Fruit fly (Drosophila melanogaster) whole organism, embryonic: ENCODE data around the gene CG15914.

Experiments
- BEAF-32 ChIP-seq: fragments of 200-800 bp; sonication (Bioruptor generic); optimal IDR thresholded peaks from 3 replicates; lab custom pipeline; 2017; ENCODE audit warnings: missing biosample characterization, missing genetic modification characterization, mild to moderate bottlenecking, moderate library complexity, missing genetic modification reagents
- CG11560 ChIP-seq: fragments of 200-800 bp; sonication (Bioruptor generic); IDR thresholded peaks from 3 replicates; pipeline ENCODE4 v1.3.6; 2022; ENCODE audit warnings: missing biosample characterization, missing genetic modification characterization
- CG12104 ChIP-seq: fragments of 200-800 bp; sonication (Bioruptor generic); optimal IDR thresholded peaks from 3 replicates; lab custom pipeline; 2016; ENCODE audit warnings: missing biosample characterization, missing genetic modification characterization
- CG12299 ChIP-seq: fragments of 200-800 bp; sonication (Bioruptor generic); optimal IDR thresholded peaks from 2 replicates; lab custom pipeline; 2018; ENCODE audit warnings: missing biosample characterization, mild to moderate bottlenecking, missing genetic modification characterization
- CG12942 ChIP-seq: fragments of 200-800 bp; sonication (Bioruptor generic); optimal IDR thresholded peaks from 3 replicates; lab custom pipeline; 2016; ENCODE audit warnings: missing biosample characterization, missing genetic modification characterization
- CG14710 ChIP-seq: fragments of 200-800 bp; sonication (Bioruptor generic); optimal IDR thresholded peaks from 3 replicates; lab custom pipeline; 2019; ENCODE audit warnings: missing biosample characterization, mild to moderate bottlenecking, missing genetic modification characterization, moderate library complexity
- CG14860 ChIP-seq: fragments of 200-800 bp; sonication (Bioruptor generic); IDR thresholded peaks from 3 replicates; pipeline ENCODE4 v1.3.6; 2022; ENCODE audit warnings: missing biosample characterization, missing genetic modification characterization; ENCODE audit not compliant: partially characterized antibody
- CG15479 ChIP-seq: fragments of 200-800 bp; sonication (Bioruptor generic); optimal IDR thresholded peaks from 3 replicates; lab custom pipeline; 2019; ENCODE audit warnings: missing biosample characterization, mild to moderate bottlenecking, missing genetic modification characterization, moderate library complexity
- CG15514 ChIP-seq: fragments of 200-800 bp; sonication (Bioruptor generic); optimal IDR thresholded peaks from 3 replicates; lab custom pipeline; 2017; ENCODE audit warnings: missing biosample characterization, missing genetic modification characterization, mild to moderate bottlenecking, moderate library complexity, missing genetic modification reagents
- CG16779 ChIP-seq: fragments of 200-800 bp; sonication (Bioruptor generic); IDR thresholded peaks from 2 replicates; pipeline ENCODE4 v1.3.6; 2022; ENCODE audit warnings: missing biosample characterization, missing genetic modification characterization
- CG16813 ChIP-seq: fragments of 200-800 bp; sonication (Bioruptor generic); IDR thresholded peaks from 3 replicates; pipeline ENCODE4 v1.3.6; 2022; ENCODE audit warnings: missing biosample characterization, missing genetic modification characterization; ENCODE audit not compliant: partially characterized antibody
- CG16815 ChIP-seq: fragments of 200-800 bp; sonication (Bioruptor generic); optimal IDR thresholded peaks from 3 replicates; lab custom pipeline; 2017; ENCODE audit warnings: missing biosample characterization, mild to moderate bottlenecking, missing genetic modification characterization
- CG18764 ChIP-seq: fragments of 200-800 bp; sonication (Bioruptor generic); optimal IDR thresholded peaks from 3 replicates; lab custom pipeline; 2016; ENCODE audit warnings: missing biosample characterization, missing genetic modification characterization
- CG2875 ChIP-seq: fragments of 200-800 bp; sonication (Bioruptor generic); optimal IDR thresholded peaks from 2 replicates; lab custom pipeline; 2017; ENCODE audit warnings: missing biosample characterization, mild to moderate bottlenecking, missing genetic modification characterization, missing genetic modification reagents
- CG30020 ChIP-seq: fragments of 200-800 bp; optimal IDR thresholded peaks from 2 replicates; lab custom pipeline; 2019; ENCODE audit warnings: missing biosample characterization, mild to moderate bottlenecking, missing genetic modification characterization, moderate library complexity
- CG5180 ChIP-seq: fragments of 200-800 bp; sonication (Bioruptor generic); optimal IDR thresholded peaks from 3 replicates; lab custom pipeline; 2017; ENCODE audit warnings: missing biosample characterization, missing genetic modification characterization, mild to moderate bottlenecking, moderate library complexity, missing genetic modification reagents
- CG6254 ChIP-seq: fragments of 200-800 bp; sonication (Bioruptor generic); optimal IDR thresholded peaks from 3 replicates; lab custom pipeline; 2017; ENCODE audit warnings: mild to moderate bottlenecking, missing biosample characterization, missing genetic modification reagents, missing genetic modification characterization
- CG6689 ChIP-seq: fragments of 200-800 bp; sonication (Bioruptor generic); IDR thresholded peaks from 2 replicates; pipeline ENCODE4 v1.3.6; 2022; ENCODE audit warnings: missing biosample characterization, missing genetic modification characterization
- CG6791 ChIP-seq: fragments of 200-800 bp; sonication (Bioruptor generic); IDR thresholded peaks from 3 replicates; pipeline ENCODE4 v1.3.6; 2022; ENCODE audit warnings: missing biosample characterization, missing genetic modification characterization; ENCODE audit not compliant: partially characterized antibody
- CG8478 ChIP-seq: fragments of >200 bp; optimal IDR thresholded peaks from 2 replicates; lab custom pipeline; 2018
- CG9437 ChIP-seq: fragments of 200-800 bp; sonication (Bioruptor generic); optimal IDR thresholded peaks from 2 replicates; lab custom pipeline; 2018; ENCODE audit warnings: missing biosample characterization, mild to moderate bottlenecking, missing genetic modification characterization
- CG9932 ChIP-seq: fragments of 200-800 bp; sonication (Bioruptor generic); IDR thresholded peaks from 2 replicates; pipeline ENCODE4 v1.3.6; 2022; ENCODE audit warnings: missing biosample characterization, missing genetic modification characterization
- CrebB ChIP-seq: fragments of 200-800 bp; sonication (Bioruptor generic); optimal IDR thresholded peaks from 3 replicates; lab custom pipeline; 2018; ENCODE audit warnings: missing biosample characterization, mild to moderate bottlenecking, missing genetic modification characterization
- Doc3 ChIP-seq: fragments of 200-800 bp; sonication (Bioruptor generic); IDR thresholded peaks from 3 replicates; pipeline ENCODE4 v1.3.6; 2022; ENCODE audit warnings: missing biosample characterization, missing genetic modification characterization; ENCODE audit not compliant: partially characterized antibody
- Dp ChIP-seq: fragments of 200-800 bp; sonication (Bioruptor generic); optimal IDR thresholded peaks from 2 replicates; lab custom pipeline; 2018; ENCODE audit warnings: missing biosample characterization, mild to moderate bottlenecking, missing genetic modification characterization, moderate library complexity
- Ets97D ChIP-seq: fragments of 200-800 bp; sonication (Bioruptor generic); optimal IDR thresholded peaks from 3 replicates; lab custom pipeline; 2016; ENCODE audit warnings: missing biosample characterization, missing genetic modification characterization
- HHEX ChIP-seq: fragments of 200-800 bp; sonication (Bioruptor generic); optimal IDR thresholded peaks from 3 replicates; lab custom pipeline; 2017; ENCODE audit warnings: missing biosample characterization, mild to moderate bottlenecking, missing genetic modification characterization, missing genetic modification reagents
- MBD-R2 ChIP-seq: fragments of 200-800 bp; sonication (Bioruptor generic); IDR thresholded peaks from 2 replicates; pipeline ENCODE4 v1.3.6; 2022; ENCODE audit warnings: missing biosample characterization, missing genetic modification characterization
- ato ChIP-seq: fragments of 200-800 bp; sonication (Bioruptor generic); IDR thresholded peaks from 2 replicates; pipeline ENCODE4 v1.3.6; 2022; ENCODE audit warnings: missing biosample characterization, missing genetic modification characterization; ENCODE audit not compliant: partially characterized antibody
- bbx ChIP-seq: fragments of 200-800 bp; sonication (Bioruptor generic); IDR thresholded peaks from 2 replicates; pipeline ENCODE4 v1.3.6; 2022; ENCODE audit warnings: missing biosample characterization, missing genetic modification characterization; ENCODE audit not compliant: partially characterized antibody
- btn ChIP-seq: fragments of 200-800 bp; sonication (Bioruptor generic); optimal IDR thresholded peaks from 2 replicates; lab custom pipeline; 2016; ENCODE audit warnings: missing biosample characterization, missing genetic modification characterization
- chif ChIP-seq, 2 experiments: fragments of 200-800 bp; sonication (Bioruptor generic); optimal IDR thresholded peaks; 3 replicates each; lab custom pipeline; 2016; ENCODE audit warnings: missing biosample characterization in 2 of 2, missing genetic modification characterization in 2 of 2
- chinmo ChIP-seq: fragments of 200-800 bp; sonication (Bioruptor generic); IDR thresholded peaks from 4 replicates; pipeline ENCODE4 v1.3.6; 2022; ENCODE audit warnings: missing biosample characterization, missing genetic modification characterization; ENCODE audit not compliant: partially characterized antibody
- crol ChIP-seq: fragments of 200-800 bp; sonication (Bioruptor generic); IDR thresholded peaks from 2 replicates; pipeline ENCODE4 v1.3.6; 2022; ENCODE audit warnings: missing biosample characterization, missing genetic modification characterization
- cwo ChIP-seq: fragments of 200-800 bp; sonication (Bioruptor generic); optimal IDR thresholded peaks from 3 replicates; lab custom pipeline; 2017; ENCODE audit warnings: missing biosample characterization, missing genetic modification characterization, mild to moderate bottlenecking, moderate library complexity, missing genetic modification reagents
- danr ChIP-seq: fragments of 200-800 bp; sonication (Bioruptor generic); IDR thresholded peaks from 2 replicates; pipeline ENCODE4 v1.3.6; 2022; ENCODE audit warnings: missing biosample characterization, missing genetic modification characterization
- hth ChIP-seq: fragments of >200 bp; optimal IDR thresholded peaks from 2 replicates; lab custom pipeline; 2017; ENCODE audit warnings: inconsistent platforms
- kah ChIP-seq: fragments of 200-800 bp; sonication (Bioruptor generic); optimal IDR thresholded peaks from 2 replicates; lab custom pipeline; 2018; ENCODE audit warnings: missing biosample characterization, mild to moderate bottlenecking, missing genetic modification characterization
- mam ChIP-seq: fragments of 200-800 bp; sonication (Bioruptor generic); optimal IDR thresholded peaks from 3 replicates; lab custom pipeline; 2016; ENCODE audit warnings: missing biosample characterization, missing genetic modification characterization
- mirr ChIP-seq: fragments of 200-800 bp; sonication (Bioruptor generic); optimal IDR thresholded peaks from 3 replicates; lab custom pipeline; 2018; ENCODE audit warnings: missing biosample characterization, mild to moderate bottlenecking, missing genetic modification characterization
- mld ChIP-seq: fragments of 200-800 bp; sonication (Bioruptor generic); IDR thresholded peaks from 3 replicates; pipeline ENCODE4 v1.3.6; 2022; ENCODE audit warnings: missing biosample characterization, missing genetic modification characterization; ENCODE audit not compliant: partially characterized antibody
- nerfin-1 ChIP-seq: fragments of 200-800 bp; sonication (Bioruptor generic); optimal IDR thresholded peaks from 3 replicates; lab custom pipeline; 2019; ENCODE audit warnings: missing biosample characterization, mild to moderate bottlenecking, missing genetic modification characterization, moderate library complexity
- pnt ChIP-seq: fragments of 200-800 bp; sonication (Bioruptor generic); optimal IDR thresholded peaks from 3 replicates; lab custom pipeline; 2016; ENCODE audit warnings: missing biosample characterization, missing genetic modification characterization
- prd ChIP-seq, 3 experiments: fragments of >200 bp in 2 of 3; fragments of 200-800 bp in 1 of 3; sonication (Bioruptor generic) in 1 of 3; optimal IDR thresholded peaks in 2 of 3; IDR thresholded peaks in 1 of 3; 2 replicates in 2 of 3; 3 replicates in 1 of 3; pipeline versions ENCODE4 v1.3.6 to Lab custom; 2017 to 2022; ENCODE audit warnings: missing biosample characterization in 1 of 3, missing genetic modification characterization in 1 of 3
- pzg ChIP-seq: fragments of 200-800 bp; sonication (Bioruptor generic); optimal IDR thresholded peaks from 3 replicates; lab custom pipeline; 2018; ENCODE audit warnings: missing biosample characterization, mild to moderate bottlenecking, missing genetic modification characterization, moderate library complexity
- sna ChIP-seq: fragments of 200-800 bp; sonication (Bioruptor generic); IDR thresholded peaks from 2 replicates; pipeline ENCODE4 v1.3.6; 2022; ENCODE audit warnings: missing biosample characterization, missing genetic modification characterization; ENCODE audit not compliant: partially characterized antibody
- sqz ChIP-seq: fragments of 200-800 bp; sonication (Bioruptor generic); optimal IDR thresholded peaks from 3 replicates; lab custom pipeline; 2018; ENCODE audit warnings: missing biosample characterization, mild to moderate bottlenecking, missing genetic modification characterization
- vvl ChIP-seq: fragments of 200-800 bp; sonication (Bioruptor generic); IDR thresholded peaks from 2 replicates; pipeline ENCODE4 v1.3.6; 2022; ENCODE audit warnings: missing biosample characterization, missing genetic modification characterization
- z ChIP-seq: fragments of 200-800 bp; sonication (Bioruptor generic); IDR thresholded peaks from 3 replicates; pipeline ENCODE4 v1.3.6; 2022; ENCODE audit warnings: missing biosample characterization, missing genetic modification characterization

CG15914 gene

DNA sequence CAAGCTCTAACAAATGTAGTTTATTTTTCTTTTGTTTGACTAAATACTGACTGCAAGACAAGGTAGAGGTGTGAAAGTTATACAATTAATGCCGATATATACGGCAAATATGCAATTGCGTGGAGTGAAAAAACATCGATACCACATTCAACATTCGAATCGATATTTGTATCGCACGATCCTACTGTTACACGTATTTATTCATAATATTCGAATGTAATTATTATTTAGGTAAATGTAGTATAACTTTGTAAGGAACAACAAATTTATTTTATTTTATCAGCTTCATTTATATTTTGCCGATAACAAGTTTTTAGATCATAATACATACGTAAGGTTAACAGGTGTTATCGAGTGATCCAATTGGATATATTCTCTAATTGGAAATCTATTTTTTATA lies 17.8 kb upstream of the CG15914 start, which contains the start of gene Chc (continued):
- TF ChIP-seq ato (peak; percentile 96), cwo (GFP tag; lab: Kevin White, UChicago) (no peak), chinmo (peak; percentile 98), CG18764 (GFP tag; lab: Kevin White, UChicago) (no peak), CG12942 (GFP tag; lab: Kevin White, UChicago) (no peak), z (GFP tag; lab: Robert Waterston, UW) (no peak), CrebB (tag; lab: Kevin White, UChicago) (no peak), mld (peak; percentile 95), CG16815 (no peak), CG16779 (GFP tag; lab: Robert Waterston, UW) (no peak), danr (GFP tag; lab: Robert Waterston, UW) (no peak), kah (GFP tag; lab: Kevin White, UChicago) (peak; percentile 33), Ets97D (peak; percentile 30), HHEX (GFP tag; lab: Kevin White, UChicago) (no peak), btn (GFP tag; lab: Kevin White, UChicago) (no peak), BEAF-32 (peak; percentile 94), chif (GFP tag; optimal IDR thresholded peaks at IDR 0.05; lab: Kevin White, UChicago) (no peak), CG6791 (peak; percentile 98), mirr (GFP tag; lab: Kevin White, UChicago) (no peak), CG14860 (peak; percentile 97), CG15514 (GFP tag; lab: Kevin White, UChicago) (peak; percentile 43), Dp (GFP tag; lab: Kevin White, UChicago) (peak; percentile 43), vvl (GFP tag; lab: Robert Waterston, UW) (0 out of 2 replicates have a peak, but pooled peaks have one; percentile 31), CG9932 (GFP tag; lab: Robert Waterston, UW) (peak; percentile 64), sna (GFP tag; lab: Robert Waterston, UW) (peak; percentile 92), CG8478 (lab: Kevin White, UChicago) (no peak), prd (optimal IDR thresholded peaks at IDR 0.05; lab: Kevin White, UChicago) (no peak), prd (GFP tag; IDR thresholded peaks at IDR 0.05; lab: Robert Waterston, UW) (no peak), mam (GFP tag; lab: Kevin White, UChicago) (peak; percentile 5), Doc3 (peak; percentile 91), CG12104 (GFP tag; lab: Kevin White, UChicago) (no peak), nerfin-1 (tag; lab: Kevin White, UChicago) (no peak), CG6254 (GFP tag; lab: Kevin White, UChicago) (no peak), crol (GFP tag; lab: Robert Waterston, UW) (no peak), pnt (GFP tag; lab: Kevin White, UChicago) (no peak), CG5180 (no peak), CG30020 (tag; lab: Kevin White, UChicago) (peak; percentile 68), bbx (GFP tag; lab: Robert Waterston, UW) (peak; percentile 99), CG15479 (GFP tag; lab: Kevin White, UChicago) (peak; percentile 44), CG12299 (no peak), CG6689 (no peak), CG16813 (GFP tag; lab: Robert Waterston, UW) (peak; percentile 98), CG11560 (tag; lab: Robert Waterston, UW) (peak; percentile 67; the same call in 1 of the 3 replicates), CG2875 (GFP tag; lab: Kevin White, UChicago) (no peak), pzg (GFP tag; lab: Kevin White, UChicago) (peak; percentile 78), sqz (GFP tag; lab: Kevin White, UChicago) (no peak), CG9437 (GFP tag; lab: Kevin White, UChicago) (peak; percentile 16), CG14710 (peak; percentile 54), hth (no peak), MBD-R2 (GFP tag; lab: Robert Waterston, UW) (peak; percentile 59)
